Fruit fly (Drosophila melanogaster): Measurements from ENCODE around the gene fit.

DNA sequence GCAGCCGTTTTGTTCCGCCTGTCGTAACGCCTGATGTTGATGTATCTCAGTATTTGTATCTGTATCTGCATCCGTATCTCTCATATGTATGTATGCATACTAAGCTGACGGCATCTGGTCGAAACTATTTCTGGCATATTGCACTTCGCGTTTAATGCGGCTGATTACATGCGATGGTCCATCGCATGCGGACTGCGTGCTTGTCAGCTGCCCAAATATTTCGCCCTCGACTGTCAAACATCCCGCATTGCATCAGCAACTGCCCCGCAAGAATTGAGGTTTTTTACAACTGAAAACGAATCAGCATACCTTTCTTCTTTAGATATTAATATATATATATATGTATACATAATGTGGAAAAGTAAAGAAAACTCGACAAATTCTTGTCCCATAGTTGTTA lies 21.4 kb downstream of the fit start:
- no peak for TF ChIP-seq pan (optimal IDR thresholded peaks at IDR 0.05)
- no peak for TF ChIP-seq usp (GFP tag; optimal IDR thresholded peaks at IDR 0.05)
- no peak for TF ChIP-seq Dfd (GFP tag; optimal IDR thresholded peaks at IDR 0.05)
- TF ChIP-seq Rel (GFP tag; optimal IDR thresholded peaks at IDR 0.05), result no peak
- no peak for TF ChIP-seq Rel (tag; optimal IDR thresholded peaks at IDR 0.05)
- TF ChIP-seq foxo (GFP tag; optimal IDR thresholded peaks at IDR 0.05), result no peak
- no peak for TF ChIP-seq Sp1 (GFP tag; optimal IDR thresholded peaks at IDR 0.05)
- no peak for TF ChIP-seq HLH106 (tag; optimal IDR thresholded peaks at IDR 0.05)
- TF ChIP-seq Jra (GFP tag; optimal IDR thresholded peaks at IDR 0.05), result no peak
- TF ChIP-seq dmrt93B (GFP tag; optimal IDR thresholded peaks at IDR 0.05), result no peak

Measured in whole organism, wandering third instar larva.